Worm (Caenorhabditis elegans) whole organism, L1 larva: ENCODE measurements around the gene Y71H2AM.14.
A peak's percentile ranks its signal among the peaks of the same experiment; 100 is the strongest.

Source experiments
- C04F5.9 ChIP-seq: sonication (generic microtip); optimal IDR thresholded peaks from 2 replicates; lab custom pipeline; 2016; ENCODE audit warnings: missing genetic modification characterization, missing compliant biosample characterization
- C16A3.4 ChIP-seq: fragments of 150-350 bp; optimal IDR thresholded peaks from 2 replicates; lab custom pipeline; 2014; ENCODE audit warnings: missing biosample characterization, missing genetic modification characterization
- blmp-1 ChIP-seq: fragments of 150-350 bp; optimal IDR thresholded peaks from 2 replicates; lab custom pipeline; 2014; ENCODE audit warnings: missing biosample characterization, missing genetic modification characterization
- ceh-82 ChIP-seq, 3 experiments: fragments of 150-350 bp in 1 of 3; sonication (generic microtip) in 2 of 3; optimal IDR thresholded peaks; 2 replicates each; lab custom pipeline; 2014 to 2017; ENCODE audit warnings: missing biosample characterization in 3 of 3, missing genetic modification characterization in 3 of 3
- ceh-88 ChIP-seq: fragments of 200-800 bp; sonication (Bioruptor generic); IDR thresholded peaks from 2 replicates; pipeline ENCODE4 v1.3.6; 2022; ENCODE audit warnings: missing genetic modification characterization, missing compliant biosample characterization
- ces-1 ChIP-seq: fragments of 150-350 bp; optimal IDR thresholded peaks from 2 replicates; lab custom pipeline; 2014; ENCODE audit warnings: missing biosample characterization, missing genetic modification reagents, missing genetic modification characterization
- dpl-1 ChIP-seq, 3 experiments: fragments of 150-350 bp in 2 of 3; sonication (generic microtip) in 1 of 3; optimal IDR thresholded peaks; 2 replicates each; lab custom pipeline; 2014 to 2017; ENCODE audit warnings: missing biosample characterization in 3 of 3, missing genetic modification characterization in 3 of 3, missing genetic modification reagents in 3 of 3
- efl-1 ChIP-seq, 4 experiments: fragments of 150-350 bp; optimal IDR thresholded peaks in 3 of 4; peaks in 1 of 4; 1 replicate in 1 of 4; 2 replicates in 3 of 4; lab custom pipeline; 2014; ENCODE audit warnings: missing biosample characterization in 2 of 4, missing genetic modification characterization in 2 of 4, missing genetic modification reagents in 2 of 4
- egl-13 ChIP-seq: sonication (generic microtip); optimal IDR thresholded peaks from 2 replicates; lab custom pipeline; 2016; ENCODE audit warnings: missing genotype, missing genetic modification reagents, missing genetic modification characterization, missing compliant biosample characterization
- elt-3 ChIP-seq, 6 experiments: fragments of 150-350 bp in 1 of 6; sonication (generic microtip); optimal IDR thresholded peaks; 2 replicates each; lab custom pipeline; 2017 to 2018; ENCODE audit warnings: missing biosample characterization in 6 of 6, missing genetic modification characterization in 6 of 6, inconsistent platforms in 1 of 6
- fkh-10 ChIP-seq: sonication (generic microtip); optimal IDR thresholded peaks from 2 replicates; lab custom pipeline; 2017; ENCODE audit warnings: missing biosample characterization, missing genetic modification reagents, missing genetic modification characterization
- fkh-8 ChIP-seq: sonication (generic microtip); optimal IDR thresholded peaks from 2 replicates; lab custom pipeline; 2016; ENCODE audit warnings: mild to moderate bottlenecking, missing genetic modification characterization, missing compliant biosample characterization
- hlh-17 ChIP-seq: fragments of 200-800 bp; sonication (Bioruptor generic); optimal IDR thresholded peaks from 2 replicates; lab custom pipeline; 2018; ENCODE audit warnings: missing genetic modification characterization, mild to moderate bottlenecking, missing compliant biosample characterization, moderate library complexity, borderline replicate concordance
- hlh-4 ChIP-seq: sonication (generic microtip); optimal IDR thresholded peaks from 2 replicates; lab custom pipeline; 2016; ENCODE audit warnings: mild to moderate bottlenecking, missing genetic modification characterization, missing compliant biosample characterization
- hpl-2 ChIP-seq: fragments of 150-350 bp; optimal IDR thresholded peaks from 2 replicates; lab custom pipeline; 2014; ENCODE audit warnings: missing biosample characterization, missing genetic modification reagents, missing genetic modification characterization
- irx-1 ChIP-seq: sonication (generic microtip); optimal IDR thresholded peaks from 2 replicates; lab custom pipeline; 2016; ENCODE audit warnings: missing genetic modification characterization, missing compliant biosample characterization
- lir-3 ChIP-seq: sonication (generic microtip); optimal IDR thresholded peaks from 2 replicates; lab custom pipeline; 2016; ENCODE audit warnings: mild to moderate bottlenecking, missing genetic modification characterization, moderate library complexity, missing compliant biosample characterization; ENCODE audit not compliant: poor library complexity
- lsy-2 ChIP-seq, 2 experiments: fragments of 150-350 bp; optimal IDR thresholded peaks; 2 replicates each; lab custom pipeline; 2014; ENCODE audit warnings: missing biosample characterization in 2 of 2, missing genetic modification characterization in 2 of 2
- mab-9 ChIP-seq: fragments of 200-800 bp; sonication (Bioruptor generic); IDR thresholded peaks from 2 replicates; pipeline ENCODE4 v1.3.6; 2022; ENCODE audit warnings: missing genetic modification reagents, missing genetic modification characterization, missing compliant biosample characterization
- mdl-1 ChIP-seq, 2 experiments: fragments of 150-350 bp; optimal IDR thresholded peaks; 2 replicates each; lab custom pipeline; 2014 to 2017; ENCODE audit warnings: missing biosample characterization in 2 of 2, missing genetic modification characterization in 2 of 2, inconsistent platforms in 1 of 2
- mef-2 ChIP-seq: fragments of 150-350 bp; optimal IDR thresholded peaks from 2 replicates; lab custom pipeline; 2014; ENCODE audit warnings: missing biosample characterization, missing genetic modification characterization
- nhr-11 ChIP-seq: fragments of 150-350 bp; optimal IDR thresholded peaks from 2 replicates; lab custom pipeline; 2014; ENCODE audit warnings: missing biosample characterization, missing genetic modification characterization
- nhr-20 ChIP-seq: sonication (generic microtip); optimal IDR thresholded peaks from 2 replicates; lab custom pipeline; 2016; ENCODE audit warnings: mild to moderate bottlenecking, missing genetic modification characterization, missing compliant biosample characterization
- nhr-237 ChIP-seq: fragments of 150-350 bp; optimal IDR thresholded peaks from 2 replicates; lab custom pipeline; 2014; ENCODE audit warnings: missing biosample characterization, missing genetic modification characterization
- nhr-28 ChIP-seq: fragments of 150-350 bp; optimal IDR thresholded peaks from 2 replicates; lab custom pipeline; 2014; ENCODE audit warnings: missing biosample characterization, missing genetic modification characterization
- nhr-47 ChIP-seq: sonication (generic microtip); optimal IDR thresholded peaks from 2 replicates; lab custom pipeline; 2016; ENCODE audit warnings: mild to moderate bottlenecking, missing genetic modification characterization, moderate library complexity, missing compliant biosample characterization
- nhr-76 ChIP-seq: sonication (generic microtip); optimal IDR thresholded peaks from 2 replicates; lab custom pipeline; 2017; ENCODE audit warnings: missing biosample characterization, missing genetic modification characterization
- nhr-77 ChIP-seq: fragments of 150-350 bp; optimal IDR thresholded peaks from 2 replicates; lab custom pipeline; 2014; ENCODE audit warnings: missing biosample characterization, missing genetic modification characterization
- nhr-84 ChIP-seq: sonication (generic microtip); optimal IDR thresholded peaks from 2 replicates; lab custom pipeline; 2017; ENCODE audit warnings: missing biosample characterization, missing genetic modification characterization
- pqm-1 ChIP-seq: sonication (generic microtip); optimal IDR thresholded peaks from 3 replicates; lab custom pipeline; 2017; ENCODE audit warnings: missing biosample characterization, missing genetic modification characterization
- rnt-1 ChIP-seq: sonication (generic microtip); optimal IDR thresholded peaks from 2 replicates; lab custom pipeline; 2016; ENCODE audit warnings: mild to moderate bottlenecking, missing genetic modification characterization, moderate library complexity, missing compliant biosample characterization
- snu-23 ChIP-seq: sonication (generic microtip); optimal IDR thresholded peaks from 2 replicates; lab custom pipeline; 2016; ENCODE audit warnings: missing genetic modification characterization, missing compliant biosample characterization
- sptf-1 ChIP-seq: fragments of 150-350 bp; optimal IDR thresholded peaks from 2 replicates; lab custom pipeline; 2014; ENCODE audit warnings: missing biosample characterization, missing genetic modification characterization
- sup-37 ChIP-seq: fragments of 200-800 bp; sonication (Bioruptor generic); optimal IDR thresholded peaks from 2 replicates; lab custom pipeline; 2018; ENCODE audit warnings: mild to moderate bottlenecking, missing genetic modification characterization, missing compliant biosample characterization
- swsn-7 ChIP-seq: sonication (generic microtip); optimal IDR thresholded peaks from 2 replicates; lab custom pipeline; 2016; ENCODE audit warnings: missing genetic modification characterization, missing compliant biosample characterization
- tlp-1 ChIP-seq: fragments of 150-350 bp; optimal IDR thresholded peaks from 2 replicates; lab custom pipeline; 2014; ENCODE audit warnings: missing biosample characterization, missing genetic modification characterization
- unc-130 ChIP-seq: fragments of 150-350 bp; optimal IDR thresholded peaks from 2 replicates; lab custom pipeline; 2017; ENCODE audit warnings: missing biosample characterization, missing genetic modification characterization, inconsistent platforms
- unc-86 ChIP-seq: sonication (generic microtip); optimal IDR thresholded peaks from 2 replicates; lab custom pipeline; 2016; ENCODE audit warnings: missing genetic modification characterization, missing compliant biosample characterization
- xbp-1 ChIP-seq: sonication (generic microtip); optimal IDR thresholded peaks from 2 replicates; lab custom pipeline; 2016; ENCODE audit warnings: missing genetic modification characterization, missing compliant biosample characterization
- zag-1 ChIP-seq: fragments of 150-350 bp; optimal IDR thresholded peaks from 2 replicates; lab custom pipeline; 2014; ENCODE audit warnings: missing biosample characterization, missing genetic modification characterization
- zip-4 ChIP-seq: fragments of 200-800 bp; sonication (Bioruptor generic); optimal IDR thresholded peaks from 2 replicates; lab custom pipeline; 2018; ENCODE audit warnings: mild to moderate bottlenecking, missing genetic modification characterization, moderate library complexity, missing compliant biosample characterization
- ztf-11 ChIP-seq, 2 experiments: sonication (generic microtip); optimal IDR thresholded peaks; 2 replicates each; lab custom pipeline; 2016 to 2017; ENCODE audit warnings: missing genetic modification characterization in 2 of 2, missing biosample characterization in 1 of 2, missing compliant biosample characterization in 1 of 2
- ztf-4 ChIP-seq: fragments of 150-350 bp; optimal IDR thresholded peaks from 2 replicates; lab custom pipeline; 2014; ENCODE audit warnings: missing biosample characterization, missing genetic modification characterization

Y71H2AM.14 gene

ce11 chrIII:2785840-2786239 lies 39.4 kb upstream of the Y71H2AM.14 start, which contains the start of gene Y71H2AM.20 (continued):
- peak in 1 of 2 experiments; percentile 81 for TF ChIP-seq ztf-11 (tag; optimal IDR thresholded peaks at IDR 0.05; lab: Kevin White, UChicago)
- no peak for TF ChIP-seq tlp-1 (tag; lab: Kevin White, UChicago)
- TF ChIP-seq rnt-1, result peak; percentile 95
- peak; percentile 95 for TF ChIP-seq nhr-47 (tag; lab: Kevin White, UChicago)
- TF ChIP-seq egl-13, result peak; percentile 84
- TF ChIP-seq elt-3 (tag; optimal IDR thresholded peaks at IDR 0.05; lab: Kevin White, UChicago), result peak; percentile 82 to 99 (median 96)
- TF ChIP-seq lir-3 (tag; lab: Kevin White, UChicago), result no peak
- TF ChIP-seq sptf-1 (tag; lab: Kevin White, UChicago), result no peak
- TF ChIP-seq xbp-1 (tag; lab: Kevin White, UChicago), result peak; percentile 95
- peak; percentile 82 for TF ChIP-seq C04F5.9
- TF ChIP-seq ceh-82 (tag; optimal IDR thresholded peaks at IDR 0.05; lab: Kevin White, UChicago), result peak; percentile 96 to 99 (median 99)
- peak; percentile 79 for TF ChIP-seq mef-2 (tag; lab: Kevin White, UChicago)
- peak; percentile 87 for TF ChIP-seq ztf-4 (tag; lab: Kevin White, UChicago)
- peak; percentile 84 for TF ChIP-seq irx-1 (tag; lab: Kevin White, UChicago)
- peak; percentile 99 for TF ChIP-seq C16A3.4
- TF ChIP-seq nhr-77 (tag; lab: Kevin White, UChicago), result peak; percentile 93
- TF ChIP-seq nhr-28 (tag; lab: Kevin White, UChicago), result no peak
- peak; percentile 88 for TF ChIP-seq ceh-88 (GFP tag; lab: Robert Waterston, UW)
- peak; percentile 96 for TF ChIP-seq nhr-20 (tag; lab: Kevin White, UChicago)
- no peak for TF ChIP-seq pqm-1
- TF ChIP-seq lsy-2 (tag; optimal IDR thresholded peaks at IDR 0.05; lab: Kevin White, UChicago), result peak; percentile 98
- TF ChIP-seq sup-37, result no peak
- TF ChIP-seq fkh-10, result peak; percentile 96
- TF ChIP-seq nhr-76 (tag; lab: Kevin White, UChicago), result no peak
- TF ChIP-seq hlh-17, result no peak
- TF ChIP-seq dpl-1 (GFP tag; optimal IDR thresholded peaks at IDR 0.05; lab: Kevin White, UChicago), result peak; percentile 89 to 92 (median 90)
- peak; percentile 92 for TF ChIP-seq nhr-237
- peak; percentile 29 for TF ChIP-seq nhr-11 (tag; lab: Kevin White, UChicago)
- no peak for TF ChIP-seq nhr-84 (tag; lab: Kevin White, UChicago)
- no peak for TF ChIP-seq hlh-4 (tag; lab: Kevin White, UChicago)
- TF ChIP-seq unc-86 (tag; lab: Kevin White, UChicago), result peak; percentile 92
- peak; percentile 85 for TF ChIP-seq zag-1 (tag; lab: Kevin White, UChicago)
- peak; percentile 81 for TF ChIP-seq hpl-2 (GFP tag; lab: Kevin White, UChicago)
- peak; percentile 96 for TF ChIP-seq swsn-7 (tag; lab: Kevin White, UChicago)
- TF ChIP-seq snu-23 (GFP tag; lab: Kevin White, UChicago), result peak; percentile 99
- TF ChIP-seq mab-9 (GFP tag; lab: Robert Waterston, UW), result peak; percentile 72; the same call in 1 of the 2 replicates
- TF ChIP-seq, all 84 proteins: peak for 62

ce11 chrIII:2781833-2782232 lies 35.4 kb upstream of the Y71H2AM.14 start:
- no peak for TF ChIP-seq nhr-11 (tag; lab: Kevin White, UChicago)
- no peak for TF ChIP-seq snu-23 (GFP tag; lab: Kevin White, UChicago)
- TF ChIP-seq lsy-2 (tag; optimal IDR thresholded peaks at IDR 0.05; lab: Kevin White, UChicago), result no peak
- no peak for TF ChIP-seq hlh-17
- no peak for TF ChIP-seq blmp-1 (tag; lab: Kevin White, UChicago)
- TF ChIP-seq ztf-4 (tag; lab: Kevin White, UChicago), result no peak
- no peak for TF ChIP-seq efl-1 (optimal IDR thresholded peaks at IDR 0.05; lab: Kevin White, UChicago)
- no peak for TF ChIP-seq efl-1 (GFP tag; optimal IDR thresholded peaks at IDR 0.05 in 1 of 2; lab: Kevin White, UChicago)
- TF ChIP-seq sptf-1 (tag; lab: Kevin White, UChicago), result no peak
- no peak for TF ChIP-seq nhr-47 (tag; lab: Kevin White, UChicago)
- no peak for TF ChIP-seq zip-4 (GFP tag; lab: Kevin White, UChicago)
- TF ChIP-seq unc-130 (tag; lab: Kevin White, UChicago), result no peak
- TF ChIP-seq nhr-77 (tag; lab: Kevin White, UChicago), result no peak
- TF ChIP-seq fkh-8 (tag; lab: Kevin White, UChicago), result no peak
- no peak for TF ChIP-seq ces-1 (GFP tag; lab: Kevin White, UChicago)
- no peak for TF ChIP-seq lir-3 (tag; lab: Kevin White, UChicago)
- no peak for TF ChIP-seq mdl-1 (tag; optimal IDR thresholded peaks at IDR 0.05; lab: Kevin White, UChicago)
- TF ChIP-seq tlp-1 (tag; lab: Kevin White, UChicago), result no peak
